Worm (Caenorhabditis elegans): ENCODE data around the gene R04A9.7.

ce11 chrX:423757-424156 lies 29.1 kb upstream of the R04A9.7 start:
- TF ChIP-seq Y79H2A.3 (GFP tag; conservative IDR thresholded peaks at IDR 0.05) (no peak), aptf-3 (GFP tag; IDR thresholded peaks at IDR 0.05) (no peak), somi-1 (GFP tag; optimal IDR thresholded peaks at IDR 0.05) (no peak), lin-26 (GFP tag; IDR thresholded peaks at IDR 0.05) (no peak), madf-6 (GFP tag; IDR thresholded peaks at IDR 0.05) (no peak), Y53F4B.3 (GFP tag; IDR thresholded peaks at IDR 0.05) (no peak), ets-4 (GFP tag; optimal IDR thresholded peaks at IDR 0.05) (no peak), mcd-1 (GFP tag; IDR thresholded peaks at IDR 0.05) (no peak), Y67H2A.10 (GFP tag; conservative IDR thresholded peaks at IDR 0.05) (no peak), F49E8.2 (tag; optimal IDR thresholded peaks at IDR 0.05; ENCODE audit: insufficient read depth) (no peak)
